Worm (Caenorhabditis elegans): ENCODE measurements around the gene F41G4.13.

The F41G4.13 gene

DNA sequence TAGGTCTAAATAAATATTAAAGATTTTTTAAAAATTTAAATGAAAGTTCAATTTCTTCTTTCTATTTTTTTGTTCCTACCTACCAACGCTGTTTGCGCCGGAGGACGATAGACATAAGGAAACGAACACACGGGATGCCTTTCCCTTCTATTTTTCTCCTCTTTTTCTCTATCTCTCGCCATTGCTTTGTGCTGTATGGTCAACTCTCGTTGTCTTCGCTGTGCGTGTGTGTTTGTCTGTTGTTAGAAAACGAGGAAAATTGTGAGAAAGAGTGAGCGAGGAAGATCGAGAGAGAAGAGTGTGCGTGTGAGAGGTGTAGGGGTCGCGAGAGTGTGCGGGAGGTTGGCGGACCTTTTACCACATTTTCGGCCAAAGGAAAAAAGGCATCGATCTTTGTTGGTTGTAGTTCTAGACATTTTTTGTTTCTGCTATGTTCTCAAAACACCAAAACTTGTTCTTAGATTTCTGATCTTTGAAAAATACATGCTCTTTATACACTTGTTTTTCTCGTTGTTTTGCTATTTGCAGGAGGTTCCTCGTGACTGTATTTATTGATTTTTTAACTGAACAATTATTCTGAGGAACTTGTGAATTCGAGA is 35.4 kb downstream of the F41G4.13 start:
- peak; percentile 63 for TF ChIP-seq mes-2 (tag; optimal IDR thresholded peaks at IDR 0.05; ENCODE audit: poor library complexity, severe bottlenecking)
- no peak for TF ChIP-seq ceh-62 (tag; optimal IDR thresholded peaks at IDR 0.05)
- no peak for TF ChIP-seq pha-4 (GFP tag; IDR thresholded peaks at IDR 0.05)
- TF ChIP-seq pha-4 (tag; optimal IDR thresholded peaks at IDR 0.05): peak; percentile 39
- TF ChIP-seq aha-1 (tag): peak; percentile 34
- TF ChIP-seq Y48G9A.11 (GFP tag; IDR thresholded peaks at IDR 0.05): no peak
- TF ChIP-seq egl-43 (GFP tag; IDR thresholded peaks at IDR 0.05): 0 out of 2 replicates have a peak, but pooled peaks have one; percentile 41
- peak; percentile 81 for TF ChIP-seq mxl-3 (GFP tag; optimal IDR thresholded peaks at IDR 0.05)
- TF ChIP-seq mep-1 (tag; optimal IDR thresholded peaks at IDR 0.05): peak; percentile 84
- TF ChIP-seq daf-16 (GFP tag; optimal IDR thresholded peaks at IDR 0.05): peak in 1 of 2 experiments; percentile 50
- TF ChIP-seq daf-16 (tag; optimal IDR thresholded peaks at IDR 0.05): peak; percentile 40
- peak; percentile 18 for TF ChIP-seq hlh-11 (tag; optimal IDR thresholded peaks at IDR 0.05)
- peak; percentile 68 for TF ChIP-seq rbr-2 (tag; optimal IDR thresholded peaks at IDR 0.05)
- TF ChIP-seq ama-1 (optimal IDR thresholded peaks at IDR 0.05): no peak
- no peak for TF ChIP-seq nhr-41 (GFP tag; IDR thresholded peaks at IDR 0.05)
- peak; percentile 5 for TF ChIP-seq spr-1 (tag; optimal IDR thresholded peaks at IDR 0.05)
- no peak for TF ChIP-seq zip-11 (GFP tag; IDR thresholded peaks at IDR 0.05)
- TF ChIP-seq duxl-1 (tag; optimal IDR thresholded peaks at IDR 0.05; ENCODE audit: poor library complexity): peak; percentile 28
- peak; percentile 72 for TF ChIP-seq hmg-1.1 (GFP tag; IDR thresholded peaks at IDR 0.05)
- peak; percentile 21; the same call in 1 of the 2 replicates for TF ChIP-seq dmd-6 (GFP tag; IDR thresholded peaks at IDR 0.05)
- TF ChIP-seq nhr-6 (tag; optimal IDR thresholded peaks at IDR 0.05): peak; percentile 67
- peak; percentile 7 for TF ChIP-seq nhr-102 (tag; optimal IDR thresholded peaks at IDR 0.05)
- TF ChIP-seq lin-13 (GFP tag; optimal IDR thresholded peaks at IDR 0.05): peak; percentile 2
- TF ChIP-seq hlh-30 (tag; optimal IDR thresholded peaks at IDR 0.05; ENCODE audit: insufficient read depth): peak; percentile 71
- TF ChIP-seq lin-29 (GFP tag; IDR thresholded peaks at IDR 0.05): no peak
- TF ChIP-seq mdl-1 (tag; optimal IDR thresholded peaks at IDR 0.05): peak in 1 of 2 experiments; percentile 84
- TF ChIP-seq nhr-42 (GFP tag; IDR thresholded peaks at IDR 0.05): no peak
- TF ChIP-seq hif-1 (tag; optimal IDR thresholded peaks at IDR 0.05): peak in 1 of 2 experiments; percentile 23
- peak; percentile 51 for TF ChIP-seq fkh-10 (GFP tag; optimal IDR thresholded peaks at IDR 0.05)
- TF ChIP-seq Y5F2A.4 (GFP tag; optimal IDR thresholded peaks at IDR 0.05): no peak
- peak; percentile 19 for TF ChIP-seq dve-1 (tag; optimal IDR thresholded peaks at IDR 0.05; ENCODE audit: insufficient read depth)
- TF ChIP-seq dmd-9 (GFP tag; IDR thresholded peaks at IDR 0.05): no peak
- no peak for TF ChIP-seq arid-1 (GFP tag; conservative IDR thresholded peaks at IDR 0.05)
- peak; percentile 12 for TF ChIP-seq nhr-11 (tag; optimal IDR thresholded peaks at IDR 0.05)
- peak in 1 of 2 experiments; percentile 65 for TF ChIP-seq lsy-2 (tag; optimal IDR thresholded peaks at IDR 0.05)
- peak; percentile 72 for TF ChIP-seq nhr-28 (tag; optimal IDR thresholded peaks at IDR 0.05)
- TF ChIP-seq attf-4 (tag; optimal IDR thresholded peaks at IDR 0.05): no peak
- TF ChIP-seq snpc-4 (tag; optimal IDR thresholded peaks at IDR 0.05): no peak

DNA sequence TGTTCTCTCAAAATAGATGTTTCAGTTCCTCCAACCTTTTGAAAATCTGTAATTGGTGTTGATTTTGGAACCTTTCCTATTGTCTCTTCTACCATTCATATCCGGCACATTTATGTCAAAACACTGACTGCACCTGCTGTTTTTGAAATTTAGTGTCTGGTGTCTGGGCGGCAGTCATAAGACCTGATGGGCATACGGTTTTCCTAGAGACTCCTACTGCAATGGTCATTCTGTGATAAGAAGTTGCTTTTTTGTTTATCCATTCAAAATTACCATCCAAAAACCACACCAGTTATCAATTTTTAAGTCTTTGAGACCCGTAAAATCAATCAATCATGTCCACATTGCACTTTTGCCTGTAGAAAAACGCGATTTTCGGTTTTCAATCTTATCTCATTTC is 36.0 kb downstream of the F41G4.13 start:
- TF ChIP-seq pha-4 (GFP tag; IDR thresholded peaks at IDR 0.05): peak; percentile 9; the same call in 1 of the 2 replicates
- no peak for TF ChIP-seq pha-4 (tag; optimal IDR thresholded peaks at IDR 0.05)
- peak; percentile 34 for TF ChIP-seq dmd-6 (GFP tag; IDR thresholded peaks at IDR 0.05)
- peak; percentile 41; the same call in 1 of the 2 replicates for TF ChIP-seq tra-1 (GFP tag; IDR thresholded peaks at IDR 0.05)
- TF ChIP-seq nhr-28 (tag; optimal IDR thresholded peaks at IDR 0.05): peak; percentile 51
- TF ChIP-seq unc-62 (GFP tag; optimal IDR thresholded peaks at IDR 0.05 in 1 of 2): peak in 1 of 2 experiments; percentile 96
- TF ChIP-seq unc-62 (tag; optimal IDR thresholded peaks at IDR 0.05): no peak
- TF ChIP-seq lin-15B (tag; optimal IDR thresholded peaks at IDR 0.05): no peak
- peak; percentile 28 for TF ChIP-seq dve-1 (tag; optimal IDR thresholded peaks at IDR 0.05; ENCODE audit: insufficient read depth)
- TF ChIP-seq dmd-8 (GFP tag; IDR thresholded peaks at IDR 0.05): no peak
- TF ChIP-seq hlh-30 (tag; optimal IDR thresholded peaks at IDR 0.05; ENCODE audit: insufficient read depth): peak; percentile 72
- peak; percentile 15 for TF ChIP-seq nhr-102 (tag; optimal IDR thresholded peaks at IDR 0.05)
- TF ChIP-seq daf-16 (GFP tag; optimal IDR thresholded peaks at IDR 0.05): no peak
- peak; percentile 70 for TF ChIP-seq daf-16 (tag; optimal IDR thresholded peaks at IDR 0.05)
- TF ChIP-seq T20F7.1 (GFP tag; optimal IDR thresholded peaks at IDR 0.05): peak; percentile 14
- no peak for TF ChIP-seq nhr-6 (tag; optimal IDR thresholded peaks at IDR 0.05)
- TF ChIP-seq unc-130 (GFP tag; optimal IDR thresholded peaks at IDR 0.05): no peak
- peak; percentile 78 for TF ChIP-seq hlh-11 (tag; optimal IDR thresholded peaks at IDR 0.05)
